Worm (Caenorhabditis elegans): ENCODE data around the gene srx-41.

DNA sequence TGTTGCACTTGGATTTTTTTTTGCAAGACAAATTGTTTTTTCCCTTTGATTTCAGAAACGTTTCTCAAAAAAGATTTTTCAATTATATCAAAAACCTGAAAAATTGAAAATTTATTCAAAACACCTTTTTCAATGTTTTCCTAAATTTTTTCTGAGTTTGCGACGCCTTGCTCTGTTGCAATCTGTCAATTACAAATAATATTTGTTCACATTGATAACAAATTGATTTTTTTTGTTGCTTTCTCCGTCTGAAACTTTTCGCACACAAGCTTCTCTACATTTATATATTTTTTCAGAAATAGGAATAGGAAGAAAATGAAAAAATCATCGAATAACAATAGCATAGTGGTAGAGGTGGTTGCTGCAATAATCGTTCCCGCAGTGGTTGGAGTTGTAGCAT, 31.5 kb upstream of the srx-41 start, which contains the start of gene Y39H10B.2:
- TF ChIP-seq fkh-2 (tag; optimal IDR thresholded peaks at IDR 0.05), result no peak
- no peak for TF ChIP-seq daf-12 (tag; optimal IDR thresholded peaks at IDR 0.05)

Measured in whole organism, L3 larva.